Worm (Caenorhabditis elegans): ENCODE data around the gene C33G3.5.

The C33G3.5 gene

DNA sequence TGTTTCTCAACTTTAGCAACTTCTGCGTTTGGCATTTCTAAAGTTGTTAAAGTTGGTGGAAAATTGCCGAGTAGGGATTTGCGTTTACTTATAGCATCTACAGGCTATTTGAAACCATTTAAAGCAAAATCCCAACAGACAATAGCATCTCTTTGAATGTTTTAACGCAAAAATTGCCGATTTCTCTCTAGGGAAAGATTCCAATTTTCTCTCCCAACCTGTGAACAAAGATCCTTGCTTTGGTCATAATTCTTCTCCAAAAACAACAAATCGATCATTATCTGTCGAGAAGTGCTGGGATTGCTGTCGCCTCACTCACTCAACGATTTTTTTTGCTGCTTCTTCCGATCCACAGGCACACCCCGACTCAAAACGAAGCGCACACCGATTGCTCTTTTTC, 24.7 kb downstream of the C33G3.5 start:
- no peak for TF ChIP-seq alr-1 (tag; optimal IDR thresholded peaks at IDR 0.05; ENCODE audit: borderline replicate concordance)
- TF ChIP-seq swsn-7 (tag; optimal IDR thresholded peaks at IDR 0.05), result no peak
- no peak for TF ChIP-seq sptf-1 (tag; optimal IDR thresholded peaks at IDR 0.05)
- no peak for TF ChIP-seq hlh-17 (GFP tag; optimal IDR thresholded peaks at IDR 0.05; ENCODE audit: borderline replicate concordance)
- TF ChIP-seq grh-1 (GFP tag; IDR thresholded peaks at IDR 0.05), result no peak
- no peak for TF ChIP-seq nhr-77 (tag; optimal IDR thresholded peaks at IDR 0.05)
- no peak for TF ChIP-seq vab-15 (tag; optimal IDR thresholded peaks at IDR 0.05)
- no peak for TF ChIP-seq lsy-2 (tag; optimal IDR thresholded peaks at IDR 0.05)
- TF ChIP-seq lir-3 (tag; optimal IDR thresholded peaks at IDR 0.05; ENCODE audit: poor library complexity), result no peak

- peak; percentile 15 for TF ChIP-seq fkh-10 (GFP tag; optimal IDR thresholded peaks at IDR 0.05)
- no peak for TF ChIP-seq nhr-47 (tag; optimal IDR thresholded peaks at IDR 0.05)
Measured at ce11 chrX:14049235-14049634, 29.2 kb downstream of the C33G3.5 start, which contains the start of gene dyc-1. Gene dyc-1, plus strand, starts transcription at chrX:14049535.

DNA sequence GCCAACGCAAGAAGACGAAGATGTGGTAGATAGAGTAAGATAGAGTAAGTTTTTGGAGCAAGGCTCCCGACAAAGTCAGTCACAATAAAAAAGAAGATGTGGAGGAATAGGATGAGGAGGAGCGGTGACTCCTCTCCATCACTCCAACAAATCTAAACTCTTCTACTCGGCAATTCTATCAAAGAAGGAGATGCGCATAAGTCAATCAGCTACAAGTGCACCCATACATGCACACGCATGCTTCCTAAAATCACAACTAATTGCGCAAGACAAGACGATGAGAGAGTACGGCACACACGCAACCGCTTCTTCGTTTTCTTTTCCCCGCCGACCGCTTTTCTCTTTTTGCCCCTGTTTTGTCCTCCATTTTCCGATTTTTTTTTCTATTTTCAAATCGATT, 30.9 kb downstream of the C33G3.5 start:
- TF ChIP-seq nhr-20 (tag; optimal IDR thresholded peaks at IDR 0.05), result no peak
- no peak for TF ChIP-seq nhr-47 (tag; optimal IDR thresholded peaks at IDR 0.05)
- peak; percentile 74 for TF ChIP-seq fkh-10 (GFP tag; optimal IDR thresholded peaks at IDR 0.05)
- no peak for TF ChIP-seq nhr-237 (tag; optimal IDR thresholded peaks at IDR 0.05)
- TF ChIP-seq zag-1 (tag; optimal IDR thresholded peaks at IDR 0.05), result no peak
- TF ChIP-seq lin-14 (GFP tag; optimal IDR thresholded peaks at IDR 0.05), result peak; percentile 55
- peak; percentile 34 for TF ChIP-seq ceh-8 (GFP tag; optimal IDR thresholded peaks at IDR 0.05)

DNA sequence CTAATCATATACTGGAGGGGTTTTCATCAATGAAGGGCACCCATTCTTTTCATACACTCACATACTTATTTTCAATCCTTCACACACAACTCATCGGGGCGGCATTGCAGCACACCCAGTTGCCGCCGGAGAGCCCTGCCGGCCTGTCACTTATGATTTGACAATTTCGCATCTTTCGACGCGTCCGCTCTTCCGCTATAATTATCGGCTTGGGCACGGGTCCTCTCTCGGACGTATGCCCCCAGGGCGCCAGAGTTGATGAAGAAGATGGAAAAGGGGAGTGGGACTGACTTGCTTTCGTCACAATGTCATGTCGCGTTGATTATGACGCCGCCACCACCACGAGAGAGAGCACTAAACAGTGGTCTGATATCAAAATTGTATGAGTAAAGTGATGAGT, 34.1 kb downstream of the C33G3.5 start:
- TF ChIP-seq nhr-19 (GFP tag; conservative IDR thresholded peaks at IDR 0.05) (no peak), lin-14 (GFP tag; optimal IDR thresholded peaks at IDR 0.05) (peak; percentile 75), unc-62 (GFP tag; optimal IDR thresholded peaks at IDR 0.05) (no peak), egl-13 (tag; optimal IDR thresholded peaks at IDR 0.05) (no peak), elt-3 (tag; optimal IDR thresholded peaks at IDR 0.05) (no peak), pag-3 (tag; optimal IDR thresholded peaks at IDR 0.05; ENCODE audit: borderline replicate concordance, insufficient read depth) (no peak), ceh-8 (GFP tag; optimal IDR thresholded peaks at IDR 0.05) (peak; percentile 61), nhr-71 (tag; optimal IDR thresholded peaks at IDR 0.05) (peak; percentile 25), dsc-1 (tag; optimal IDR thresholded peaks at IDR 0.05) (no peak)

DNA sequence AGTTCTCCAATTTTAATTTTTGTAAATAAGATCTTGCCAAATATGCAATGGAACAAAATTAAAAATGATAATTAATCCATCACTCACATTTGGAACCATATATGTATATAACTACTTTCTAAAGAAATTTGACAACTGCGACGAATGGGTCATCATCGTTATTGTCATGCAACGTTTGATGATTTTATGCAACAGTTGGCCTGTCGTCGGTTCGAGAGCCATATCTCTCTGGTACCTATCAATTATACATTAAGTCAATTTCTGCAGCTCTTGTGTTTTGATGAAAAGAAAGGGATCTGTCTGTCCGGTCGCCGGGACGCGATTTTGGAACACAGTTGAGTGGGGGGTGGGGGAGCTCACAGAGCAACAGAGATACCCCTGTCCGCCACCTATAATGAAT, 39.2 kb downstream of the C33G3.5 start:
- TF ChIP-seq nhr-237 (tag; optimal IDR thresholded peaks at IDR 0.05) (no peak), Y116A8C.19 (tag; optimal IDR thresholded peaks at IDR 0.05; ENCODE audit: borderline replicate concordance) (no peak), alr-1 (tag; optimal IDR thresholded peaks at IDR 0.05; ENCODE audit: borderline replicate concordance) (no peak), ztf-11 (tag; optimal IDR thresholded peaks at IDR 0.05) (no peak), C16A3.4 (tag; optimal IDR thresholded peaks at IDR 0.05) (no peak), zag-1 (tag; optimal IDR thresholded peaks at IDR 0.05) (no peak), mef-2 (tag; optimal IDR thresholded peaks at IDR 0.05) (no peak), lin-35 (GFP tag; optimal IDR thresholded peaks at IDR 0.05) (no peak), vab-15 (tag; optimal IDR thresholded peaks at IDR 0.05) (no peak), nhr-90 (tag; optimal IDR thresholded peaks at IDR 0.05; ENCODE audit: poor library complexity) (no peak), nhr-12 (tag; optimal IDR thresholded peaks at IDR 0.05) (no peak), F16B12.6 (tag; optimal IDR thresholded peaks at IDR 0.05) (no peak), lin-15B (tag; optimal IDR thresholded peaks at IDR 0.05) (no peak), swsn-7 (tag; optimal IDR thresholded peaks at IDR 0.05) (no peak)

All from whole organism, L1 larva.